Worm (Caenorhabditis elegans): ENCODE data around the gene ZK185.1.

Gene ZK185.1

ce11 chrIV:4568402-4568891 is 20.1 kb downstream of the ZK185.1 start, which contains the start of gene F28E10.1:
Gene F28E10.1, plus strand, starts transcription at chrIV:4568841.
- TF ChIP-seq dao-5 (tag; optimal IDR thresholded peaks at IDR 0.05), result no peak
- no peak for TF ChIP-seq him-1 (tag; optimal IDR thresholded peaks at IDR 0.05)
- no peak for TF ChIP-seq W03F9.2 (tag; optimal IDR thresholded peaks at IDR 0.05)

ce11 chrIV:4570599-4570998 is 22.2 kb downstream of the ZK185.1 start:
- TF ChIP-seq W03F9.2 (tag; optimal IDR thresholded peaks at IDR 0.05), result no peak
- TF ChIP-seq dao-5 (tag; optimal IDR thresholded peaks at IDR 0.05), result no peak
- peak; percentile 62 for TF ChIP-seq him-1 (tag; optimal IDR thresholded peaks at IDR 0.05)

ce11 chrIV:4574051-4574450 is 25.7 kb downstream of the ZK185.1 start:
- TF ChIP-seq him-1 (tag; optimal IDR thresholded peaks at IDR 0.05), result no peak
- no peak for TF ChIP-seq W03F9.2 (tag; optimal IDR thresholded peaks at IDR 0.05)
- TF ChIP-seq dao-5 (tag; optimal IDR thresholded peaks at IDR 0.05), result no peak

- TF ChIP-seq dao-5 (tag; optimal IDR thresholded peaks at IDR 0.05) (no peak), W03F9.2 (tag; optimal IDR thresholded peaks at IDR 0.05) (no peak), him-1 (tag; optimal IDR thresholded peaks at IDR 0.05) (no peak)
These were observed 28.5 kb downstream of the ZK185.1 start for ce11 chrIV:4576847-4577246.

- TF ChIP-seq dao-5 (tag; optimal IDR thresholded peaks at IDR 0.05), result no peak
- TF ChIP-seq W03F9.2 (tag; optimal IDR thresholded peaks at IDR 0.05), result no peak
- no peak for TF ChIP-seq him-1 (tag; optimal IDR thresholded peaks at IDR 0.05)
These were observed 31.1 kb downstream of the ZK185.1 start for ce11 chrIV:4579472-4579871.

ce11 chrIV:4585991-4586390 is 37.6 kb downstream of the ZK185.1 start:
- TF ChIP-seq W03F9.2 (tag; optimal IDR thresholded peaks at IDR 0.05) (no peak), dao-5 (tag; optimal IDR thresholded peaks at IDR 0.05) (no peak), him-1 (tag; optimal IDR thresholded peaks at IDR 0.05) (no peak)

- TF ChIP-seq dao-5 (tag; optimal IDR thresholded peaks at IDR 0.05) (no peak), W03F9.2 (tag; optimal IDR thresholded peaks at IDR 0.05) (no peak), him-1 (tag; optimal IDR thresholded peaks at IDR 0.05) (no peak)
These were observed 39.2 kb downstream of the ZK185.1 start for ce11 chrIV:4587532-4587931.

- TF ChIP-seq dao-5 (tag; optimal IDR thresholded peaks at IDR 0.05) (no peak), W03F9.2 (tag; optimal IDR thresholded peaks at IDR 0.05) (no peak), him-1 (tag; optimal IDR thresholded peaks at IDR 0.05) (no peak)
These were observed 40.1 kb downstream of the ZK185.1 start for ce11 chrIV:4588408-4588807.

- TF ChIP-seq W03F9.2 (tag; optimal IDR thresholded peaks at IDR 0.05) (no peak), him-1 (tag; optimal IDR thresholded peaks at IDR 0.05) (no peak), dao-5 (tag; optimal IDR thresholded peaks at IDR 0.05) (no peak)
These were observed 48.5 kb downstream of the ZK185.1 start, which contains the start of gene F19C7.3 for ce11 chrIV:4596824-4597223. Gene F19C7.3, plus strand, starts transcription at chrIV:4597124.

- TF ChIP-seq W03F9.2 (tag; optimal IDR thresholded peaks at IDR 0.05) (no peak), dao-5 (tag; optimal IDR thresholded peaks at IDR 0.05) (no peak), him-1 (tag; optimal IDR thresholded peaks at IDR 0.05) (no peak)
These were observed 51.1 kb downstream of the ZK185.1 start, which contains the start of gene F19C7.2 for ce11 chrIV:4599352-4600004. Gene F19C7.2, plus strand, starts transcription at chrIV:4599954.

All from whole organism, L4/young adult.